Fruit fly (Drosophila melanogaster) whole organism, embryonic: Measurements from ENCODE around the gene CG9760.

Experiments used
- B-H1 ChIP-seq: fragments of 200-800 bp; sonication (Bioruptor generic); IDR thresholded peaks from 3 replicates; pipeline ENCODE4 v1.3.6; 2022; ENCODE audit warnings: missing biosample characterization, missing genetic modification characterization
- BEAF-32 ChIP-seq: fragments of 200-800 bp; sonication (Bioruptor generic); optimal IDR thresholded peaks from 3 replicates; lab custom pipeline; 2017; ENCODE audit warnings: missing biosample characterization, missing genetic modification characterization, mild to moderate bottlenecking, moderate library complexity, missing genetic modification reagents
- CG10366 ChIP-seq: fragments of 200-800 bp; sonication (Bioruptor generic); IDR thresholded peaks from 2 replicates; pipeline ENCODE4 v1.3.6; 2022; ENCODE audit warnings: missing biosample characterization, missing genetic modification characterization
- CG11456 ChIP-seq: fragments of 200-800 bp; sonication (Bioruptor generic); IDR thresholded peaks from 3 replicates; pipeline ENCODE4 v1.3.6; 2022; ENCODE audit warnings: missing biosample characterization, missing genetic modification characterization
- CG12155 ChIP-seq: fragments of 200-800 bp; sonication (Bioruptor generic); optimal IDR thresholded peaks from 3 replicates; lab custom pipeline; 2016; ENCODE audit warnings: missing biosample characterization, missing genetic modification characterization
- CG12942 ChIP-seq: fragments of 200-800 bp; sonication (Bioruptor generic); optimal IDR thresholded peaks from 3 replicates; lab custom pipeline; 2016; ENCODE audit warnings: missing biosample characterization, missing genetic modification characterization
- CG13775 ChIP-seq: fragments of 200-800 bp; sonication (Bioruptor generic); optimal IDR thresholded peaks from 3 replicates; lab custom pipeline; 2017; ENCODE audit warnings: missing biosample characterization, mild to moderate bottlenecking, missing genetic modification characterization
- CG13894 ChIP-seq: fragments of 200-800 bp; sonication (Bioruptor generic); optimal IDR thresholded peaks from 3 replicates; lab custom pipeline; 2018; ENCODE audit warnings: missing biosample characterization, mild to moderate bottlenecking, missing genetic modification characterization, moderate library complexity
- CG14050 ChIP-seq: fragments of 200-800 bp; sonication (Bioruptor generic); IDR thresholded peaks from 3 replicates; pipeline ENCODE4 v1.3.6; 2022; ENCODE audit warnings: missing biosample characterization, missing genetic modification characterization
- CG14710 ChIP-seq: fragments of 200-800 bp; sonication (Bioruptor generic); optimal IDR thresholded peaks from 3 replicates; lab custom pipeline; 2019; ENCODE audit warnings: missing biosample characterization, mild to moderate bottlenecking, missing genetic modification characterization, moderate library complexity
- CG1603 ChIP-seq: fragments of 200-800 bp; sonication (Bioruptor generic); optimal IDR thresholded peaks from 2 replicates; lab custom pipeline; 2019; ENCODE audit warnings: missing biosample characterization, mild to moderate bottlenecking, missing genetic modification characterization, moderate library complexity
- CG16813 ChIP-seq: fragments of 200-800 bp; sonication (Bioruptor generic); IDR thresholded peaks from 3 replicates; pipeline ENCODE4 v1.3.6; 2022; ENCODE audit warnings: missing biosample characterization, missing genetic modification characterization; ENCODE audit not compliant: partially characterized antibody
- CG3163 ChIP-seq: fragments of 200-800 bp; sonication (Bioruptor generic); optimal IDR thresholded peaks from 3 replicates; lab custom pipeline; 2016; ENCODE audit warnings: missing biosample characterization, missing genetic modification characterization
- CG4424 ChIP-seq: fragments of 200-800 bp; sonication (Bioruptor generic); optimal IDR thresholded peaks from 3 replicates; lab custom pipeline; 2016; ENCODE audit warnings: missing biosample characterization, missing genetic modification characterization
- CG6791 ChIP-seq: fragments of 200-800 bp; sonication (Bioruptor generic); IDR thresholded peaks from 3 replicates; pipeline ENCODE4 v1.3.6; 2022; ENCODE audit warnings: missing biosample characterization, missing genetic modification characterization; ENCODE audit not compliant: partially characterized antibody
- CG7839 ChIP-seq: fragments of 200-800 bp; sonication (Bioruptor generic); optimal IDR thresholded peaks from 3 replicates; lab custom pipeline; 2018; ENCODE audit warnings: missing biosample characterization, mild to moderate bottlenecking, missing genetic modification characterization, moderate library complexity
- CG7963 ChIP-seq: fragments of 200-800 bp; sonication (Bioruptor generic); IDR thresholded peaks from 3 replicates; pipeline ENCODE4 v1.3.6; 2022; ENCODE audit warnings: missing biosample characterization, missing genetic modification characterization; ENCODE audit not compliant: partially characterized antibody
- CG9727 ChIP-seq: fragments of 200-800 bp; sonication (Bioruptor generic); optimal IDR thresholded peaks from 3 replicates; lab custom pipeline; 2017; ENCODE audit warnings: missing biosample characterization, mild to moderate bottlenecking, missing genetic modification characterization
- Dip2 ChIP-seq: fragments of 200-800 bp; sonication (Bioruptor generic); IDR thresholded peaks from 2 replicates; pipeline ENCODE4 v1.3.6; 2022; ENCODE audit warnings: missing biosample characterization, missing genetic modification characterization
- Dip3 ChIP-seq: fragments of 200-800 bp; sonication (Bioruptor generic); optimal IDR thresholded peaks from 3 replicates; lab custom pipeline; 2016; ENCODE audit warnings: missing biosample characterization, missing genetic modification characterization
- HHEX ChIP-seq: fragments of 200-800 bp; sonication (Bioruptor generic); optimal IDR thresholded peaks from 3 replicates; lab custom pipeline; 2017; ENCODE audit warnings: missing biosample characterization, mild to moderate bottlenecking, missing genetic modification characterization, missing genetic modification reagents
- Hsf ChIP-seq: fragments of 200-800 bp; sonication (Bioruptor generic); optimal IDR thresholded peaks from 3 replicates; lab custom pipeline; 2016; ENCODE audit warnings: missing biosample characterization, missing genetic modification characterization
- MBD-R2 ChIP-seq: fragments of 200-800 bp; sonication (Bioruptor generic); IDR thresholded peaks from 2 replicates; pipeline ENCODE4 v1.3.6; 2022; ENCODE audit warnings: missing biosample characterization, missing genetic modification characterization
- Meics ChIP-seq: fragments of 200-800 bp; sonication (Bioruptor generic); optimal IDR thresholded peaks from 2 replicates; lab custom pipeline; 2017; ENCODE audit warnings: missing biosample characterization, mild to moderate bottlenecking, missing genetic modification characterization
- Poxn ChIP-seq: fragments of 200-800 bp; sonication (Bioruptor generic); IDR thresholded peaks from 2 replicates; pipeline ENCODE4 v1.3.6; 2022; ENCODE audit warnings: missing biosample characterization, missing genetic modification characterization
- Sry-β ChIP-seq: fragments of 200-800 bp; sonication (Bioruptor generic); optimal IDR thresholded peaks from 2 replicates; lab custom pipeline; 2018; ENCODE audit warnings: missing biosample characterization, mild to moderate bottlenecking, missing genetic modification characterization, moderate library complexity
- ab ChIP-seq: fragments of 200-800 bp; sonication (Bioruptor generic); optimal IDR thresholded peaks from 2 replicates; lab custom pipeline; 2016; ENCODE audit warnings: missing biosample characterization, missing genetic modification characterization
- bowl ChIP-seq: fragments of 200-800 bp; sonication (Bioruptor generic); IDR thresholded peaks from 2 replicates; pipeline ENCODE4 v1.3.6; 2022; ENCODE audit warnings: missing biosample characterization, missing genetic modification characterization
- bsh ChIP-seq, 2 experiments: fragments of 200-800 bp; sonication (Bioruptor generic); optimal IDR thresholded peaks; 2 replicates each; lab custom pipeline; 2017 to 2018; ENCODE audit warnings: mild to moderate bottlenecking in 2 of 2, missing biosample characterization in 2 of 2, missing genetic modification characterization in 2 of 2, moderate library complexity in 1 of 2
- cato ChIP-seq: fragments of 200-800 bp; sonication (Bioruptor generic); optimal IDR thresholded peaks from 2 replicates; lab custom pipeline; 2016; ENCODE audit warnings: missing biosample characterization, missing genetic modification characterization, borderline replicate concordance
- ci ChIP-seq: fragments of 200-800 bp; sonication (Bioruptor generic); IDR thresholded peaks from 3 replicates; pipeline ENCODE4 v1.3.6; 2022; ENCODE audit warnings: missing biosample characterization, missing genetic modification characterization
- eve ChIP-seq, 2 experiments: fragments of >200 bp; optimal IDR thresholded peaks; 2 replicates each; lab custom pipeline; 2017; ENCODE audit warnings: missing biosample characterization in 2 of 2, missing genetic modification characterization in 2 of 2
- fru ChIP-seq: fragments of >200 bp; optimal IDR thresholded peaks from 2 replicates; lab custom pipeline; 2017
- fu2 ChIP-seq: fragments of 200-800 bp; sonication (Bioruptor generic); optimal IDR thresholded peaks from 2 replicates; lab custom pipeline; 2016; ENCODE audit warnings: missing biosample characterization, missing genetic modification characterization
- hb ChIP-seq: fragments of 200-800 bp; sonication (Bioruptor generic); IDR thresholded peaks from 3 replicates; pipeline ENCODE4 v1.3.6; 2022; ENCODE audit warnings: missing biosample characterization, missing genetic modification characterization; ENCODE audit not compliant: partially characterized antibody
- hbn ChIP-seq: fragments of 200-800 bp; sonication (Bioruptor generic); IDR thresholded peaks from 2 replicates; pipeline ENCODE4 v1.3.6; 2022; ENCODE audit warnings: missing biosample characterization, missing genetic modification characterization; ENCODE audit not compliant: partially characterized antibody
- jing ChIP-seq: fragments of 200-800 bp; sonication (Bioruptor generic); optimal IDR thresholded peaks from 2 replicates; lab custom pipeline; 2018; ENCODE audit warnings: missing biosample characterization, mild to moderate bottlenecking, missing genetic modification characterization
- lilli ChIP-seq: fragments of 200-800 bp; sonication (Bioruptor generic); optimal IDR thresholded peaks from 3 replicates; lab custom pipeline; 2016; ENCODE audit warnings: missing biosample characterization, missing genetic modification characterization
- luna ChIP-seq: fragments of 200-800 bp; sonication (Bioruptor generic); optimal IDR thresholded peaks from 2 replicates; lab custom pipeline; 2016; ENCODE audit warnings: missing biosample characterization, missing genetic modification characterization
- nau ChIP-seq: fragments of 200-800 bp; sonication (Bioruptor generic); optimal IDR thresholded peaks from 3 replicates; lab custom pipeline; 2017; ENCODE audit warnings: missing biosample characterization, mild to moderate bottlenecking, missing genetic modification characterization, missing genetic modification reagents
- pfk ChIP-seq: fragments of 200-800 bp; sonication (Bioruptor generic); optimal IDR thresholded peaks from 2 replicates; lab custom pipeline; 2018; ENCODE audit warnings: missing biosample characterization, mild to moderate bottlenecking, missing genetic modification characterization, moderate library complexity
- pho ChIP-seq: fragments of 200-800 bp; sonication (Bioruptor generic); optimal IDR thresholded peaks from 2 replicates; lab custom pipeline; 2016; ENCODE audit warnings: missing biosample characterization, missing genetic modification characterization
- pnt ChIP-seq: fragments of 200-800 bp; sonication (Bioruptor generic); optimal IDR thresholded peaks from 3 replicates; lab custom pipeline; 2016; ENCODE audit warnings: missing biosample characterization, missing genetic modification characterization
- salm ChIP-seq: fragments of 200-800 bp; sonication (Bioruptor generic); optimal IDR thresholded peaks from 2 replicates; lab custom pipeline; 2018; ENCODE audit warnings: missing biosample characterization, mild to moderate bottlenecking, missing genetic modification characterization
- sc ChIP-seq, 3 experiments: fragments of >200 bp in 2 of 3; fragments of 200-800 bp in 1 of 3; sonication (Bioruptor generic) in 1 of 3; optimal IDR thresholded peaks; 2 replicates in 2 of 3; 3 replicates in 1 of 3; lab custom pipeline; 2017; ENCODE audit warnings: mild to moderate bottlenecking in 1 of 3, missing biosample characterization in 1 of 3, missing genetic modification characterization in 1 of 3, missing genetic modification reagents in 1 of 3
- sim ChIP-seq: fragments of 200-800 bp; sonication (Bioruptor generic); IDR thresholded peaks from 2 replicates; pipeline ENCODE4 v1.3.6; 2022; ENCODE audit warnings: missing biosample characterization, missing genetic modification characterization
- slp2 ChIP-seq: fragments of 200-800 bp; sonication (Bioruptor generic); optimal IDR thresholded peaks from 2 replicates; lab custom pipeline; 2016; ENCODE audit warnings: missing biosample characterization, missing genetic modification characterization
- tin ChIP-seq: fragments of 200-800 bp; sonication (Bioruptor generic); optimal IDR thresholded peaks from 3 replicates; lab custom pipeline; 2016; ENCODE audit warnings: missing biosample characterization, missing genetic modification characterization
- tll ChIP-seq, 2 experiments: fragments of 200-800 bp in 1 of 2; fragments of >200 bp in 1 of 2; sonication (Bioruptor generic) in 1 of 2; optimal IDR thresholded peaks; 2 replicates each; lab custom pipeline; 2017 to 2019; ENCODE audit warnings: missing biosample characterization in 2 of 2, missing genetic modification characterization in 2 of 2, mild to moderate bottlenecking in 1 of 2, moderate library complexity in 1 of 2
- z ChIP-seq: fragments of 200-800 bp; sonication (Bioruptor generic); IDR thresholded peaks from 3 replicates; pipeline ENCODE4 v1.3.6; 2022; ENCODE audit warnings: missing biosample characterization, missing genetic modification characterization

Gene CG9760

DNA sequence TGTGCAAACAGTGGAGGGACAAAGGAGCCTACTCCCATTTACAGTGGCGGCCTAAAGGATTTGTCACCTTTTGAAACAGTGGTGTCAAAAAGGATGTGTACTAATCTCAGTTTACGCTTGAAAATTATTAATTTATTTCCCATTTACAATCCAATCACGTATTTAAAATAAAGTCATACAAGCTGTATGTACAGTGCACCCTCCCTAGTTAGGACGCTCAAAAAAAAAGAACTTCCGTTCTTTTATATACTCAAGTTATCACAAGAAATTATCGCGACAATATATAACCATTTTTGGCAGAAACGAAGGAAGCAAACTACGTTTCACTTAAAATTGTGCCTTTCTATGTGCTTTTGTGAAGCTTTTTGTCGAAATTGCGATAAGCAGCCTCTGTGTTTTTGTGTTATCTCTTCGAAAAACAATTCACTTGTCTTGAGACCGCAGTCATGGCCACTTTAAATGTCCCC lies 24.3 kb downstream of the CG9760 start (continued):
- TF ChIP-seq tll (GFP tag; optimal IDR thresholded peaks at IDR 0.05; lab: Kevin White, UChicago) (no peak), pho (GFP tag; lab: Kevin White, UChicago) (peak; percentile 26), CG7963 (no peak), CG7839 (peak; percentile 70), CG16813 (no peak), CG13894 (tag; lab: Kevin White, UChicago) (no peak), BEAF-32 (GFP tag; lab: Kevin White, UChicago) (no peak), CG14710 (tag; lab: Kevin White, UChicago) (peak; percentile 17), jing (no peak), CG12942 (GFP tag; lab: Kevin White, UChicago) (peak; percentile 8), Poxn (GFP tag; lab: Robert Waterston, UW) (no peak), lilli (GFP tag; lab: Kevin White, UChicago) (peak; percentile 62), hbn (GFP tag; lab: Robert Waterston, UW) (no peak), sc (optimal IDR thresholded peaks at IDR 0.05; lab: Kevin White, UChicago) (no peak), sc (GFP tag; optimal IDR thresholded peaks at IDR 0.05; lab: Kevin White, UChicago) (no peak), MBD-R2 (no peak), Dip2 (no peak), CG12155 (GFP tag; lab: Kevin White, UChicago) (peak; percentile 7), CG10366 (GFP tag; lab: Robert Waterston, UW) (0 out of 2 replicates have a peak, but pooled peaks have one; percentile 28), B-H1 (GFP tag; lab: Robert Waterston, UW) (no peak), ci (GFP tag; lab: Robert Waterston, UW) (0 out of 3 replicates have a peak, but pooled peaks have one; percentile 42), hb (no peak), z (GFP tag; lab: Robert Waterston, UW) (no peak), slp2 (no peak), CG4424 (GFP tag; lab: Kevin White, UChicago) (peak; percentile 44), CG14050 (GFP tag; lab: Robert Waterston, UW) (no peak), CG11456 (GFP tag; lab: Robert Waterston, UW) (no peak), CG13775 (peak; percentile 34), bowl (GFP tag; lab: Robert Waterston, UW) (no peak), Hsf (GFP tag; lab: Kevin White, UChicago) (peak; percentile 19), Dip3 (GFP tag; lab: Kevin White, UChicago) (peak; percentile 29), tin (GFP tag; lab: Kevin White, UChicago) (peak; percentile 45), nau (GFP tag; lab: Kevin White, UChicago) (no peak), bsh (GFP tag; optimal IDR thresholded peaks at IDR 0.05; lab: Kevin White, UChicago) (peak in 1 of 2 experiments; percentile 36), CG6791 (GFP tag; lab: Robert Waterston, UW) (0 out of 3 replicates have a peak, but pooled peaks have one; percentile 24), CG9727 (peak; percentile 44), cato (GFP tag; lab: Kevin White, UChicago) (no peak), fru (lab: Kevin White, UChicago) (no peak), CG1603 (tag; lab: Kevin White, UChicago) (no peak), eve (GFP tag; optimal IDR thresholded peaks at IDR 0.05; lab: Kevin White, UChicago) (no peak), pnt (GFP tag; lab: Kevin White, UChicago) (peak; percentile 53), CG3163 (GFP tag; lab: Kevin White, UChicago) (no peak), salm (tag; lab: Kevin White, UChicago) (peak; percentile 20), ab (GFP tag; lab: Kevin White, UChicago) (no peak), fu2 (GFP tag; lab: Kevin White, UChicago) (no peak), luna (GFP tag; lab: Kevin White, UChicago) (no peak), sim (GFP tag; lab: Robert Waterston, UW) (no peak), Sry-β (GFP tag; lab: Kevin White, UChicago) (no peak), pfk (GFP tag; lab: Kevin White, UChicago) (no peak), HHEX (GFP tag; lab: Kevin White, UChicago) (peak; percentile 46), Meics (GFP tag; lab: Kevin White, UChicago) (peak; percentile 52)
